Fruit fly (Drosophila melanogaster): ENCODE data around the gene Ptp61F.

Ptp61F gene

dm6 chr3L:1332973-1333372 is 142.1 kb downstream of the Ptp61F start, which contains the start of gene msd5 (continued):
- TF ChIP-seq Dp (GFP tag; optimal IDR thresholded peaks at IDR 0.05): peak; percentile 92
- TF ChIP-seq CG5180 (GFP tag; optimal IDR thresholded peaks at IDR 0.05): no peak
- no peak for TF ChIP-seq vvl (GFP tag; IDR thresholded peaks at IDR 0.05)
- TF ChIP-seq nmo (GFP tag; optimal IDR thresholded peaks at IDR 0.05): no peak
- TF ChIP-seq Awh (GFP tag; IDR thresholded peaks at IDR 0.05): no peak
- no peak for TF ChIP-seq shn (GFP tag; optimal IDR thresholded peaks at IDR 0.05)
- TF ChIP-seq yki (optimal IDR thresholded peaks at IDR 0.05): no peak
- TF ChIP-seq pb (GFP tag; optimal IDR thresholded peaks at IDR 0.05): no peak
- TF ChIP-seq CG6791 (GFP tag; IDR thresholded peaks at IDR 0.05; ENCODE audit: partially characterized antibody): peak; percentile 67; the same call in 2 of the 3 replicates
- TF ChIP-seq fd102C (GFP tag; optimal IDR thresholded peaks at IDR 0.05): no peak
- TF ChIP-seq unc-4 (GFP tag; IDR thresholded peaks at IDR 0.05; ENCODE audit: partially characterized antibody): peak; percentile 34; the same call in 1 of the 2 replicates
- TF ChIP-seq eyg (GFP tag; optimal IDR thresholded peaks at IDR 0.05): no peak
- no peak for TF ChIP-seq CG15073 (GFP tag; optimal IDR thresholded peaks at IDR 0.05)
- TF ChIP-seq zfh1 (GFP tag; IDR thresholded peaks at IDR 0.05): no peak
- TF ChIP-seq kay (GFP tag; optimal IDR thresholded peaks at IDR 0.05): no peak
- no peak for TF ChIP-seq Oaz (GFP tag; IDR thresholded peaks at IDR 0.05)
- no peak for TF ChIP-seq CG5245 (GFP tag; optimal IDR thresholded peaks at IDR 0.05)
- TF ChIP-seq Drgx (GFP tag; IDR thresholded peaks at IDR 0.05): no peak
- TF ChIP-seq cad (GFP tag; optimal IDR thresholded peaks at IDR 0.05): no peak
- no peak for TF ChIP-seq CG14710 (tag; optimal IDR thresholded peaks at IDR 0.05)
- TF ChIP-seq CG2116 (GFP tag; optimal IDR thresholded peaks at IDR 0.05): peak; percentile 28
- no peak for TF ChIP-seq Mad (GFP tag; optimal IDR thresholded peaks at IDR 0.05)
- TF ChIP-seq Eip74EF (GFP tag; optimal IDR thresholded peaks at IDR 0.05): no peak
- no peak for TF ChIP-seq H2.0 (GFP tag; IDR thresholded peaks at IDR 0.05)
- peak; percentile 30; the same call in 1 of the 2 replicates for TF ChIP-seq bbx (GFP tag; IDR thresholded peaks at IDR 0.05; ENCODE audit: partially characterized antibody)
- TF ChIP-seq CG13123 (GFP tag; optimal IDR thresholded peaks at IDR 0.05): no peak
- TF ChIP-seq ash1 (GFP tag; optimal IDR thresholded peaks at IDR 0.05): no peak
- no peak for TF ChIP-seq CG4854 (GFP tag; optimal IDR thresholded peaks at IDR 0.05)
- TF ChIP-seq B-H1 (GFP tag; IDR thresholded peaks at IDR 0.05): no peak
- peak; percentile 54; the same call in 1 of the 2 replicates for TF ChIP-seq ato (GFP tag; IDR thresholded peaks at IDR 0.05; ENCODE audit: partially characterized antibody)
- TF ChIP-seq Hr3 (GFP tag; optimal IDR thresholded peaks at IDR 0.05): no peak
- no peak for TF ChIP-seq Kr (GFP tag; optimal IDR thresholded peaks at IDR 0.05)
- TF ChIP-seq CG13624 (GFP tag; optimal IDR thresholded peaks at IDR 0.05): no peak
- no peak for TF ChIP-seq CG11247 (GFP tag; IDR thresholded peaks at IDR 0.05)
- no peak for TF ChIP-seq CG8765 (GFP tag; IDR thresholded peaks at IDR 0.05)
- TF ChIP-seq Hmr (GFP tag; optimal IDR thresholded peaks at IDR 0.05): no peak
- TF ChIP-seq CG10366 (GFP tag; IDR thresholded peaks at IDR 0.05): no peak
- no peak for TF ChIP-seq CG11085 (GFP tag; IDR thresholded peaks at IDR 0.05)
- TF ChIP-seq hb (GFP tag; IDR thresholded peaks at IDR 0.05; ENCODE audit: partially characterized antibody): 0 out of 3 replicates have a peak, but pooled peaks have one; percentile 47
- TF ChIP-seq zen (tag; optimal IDR thresholded peaks at IDR 0.05): no peak
- TF ChIP-seq zen2 (GFP tag; IDR thresholded peaks at IDR 0.05; ENCODE audit: partially characterized antibody): 0 out of 3 replicates have a peak, but pooled peaks have one; percentile 52
- TF ChIP-seq CG11723 (GFP tag; optimal IDR thresholded peaks at IDR 0.05): no peak
- no peak for TF ChIP-seq ind (GFP tag; optimal IDR thresholded peaks at IDR 0.05)
- no peak for TF ChIP-seq CG13775 (GFP tag; optimal IDR thresholded peaks at IDR 0.05)
- TF ChIP-seq CG11456 (GFP tag; IDR thresholded peaks at IDR 0.05): no peak
- no peak for TF ChIP-seq Dad (GFP tag; optimal IDR thresholded peaks at IDR 0.05)
- no peak for TF ChIP-seq gro (GFP tag; optimal IDR thresholded peaks at IDR 0.05)
- no peak for TF ChIP-seq HLH54F (GFP tag; optimal IDR thresholded peaks at IDR 0.05)

Data from whole organism, embryonic.